Fruit fly (Drosophila melanogaster): ENCODE data around the gene asl.
A peak's percentile ranks its signal among the peaks of the same experiment; 100 is the strongest.

dm6 chr3R:5600361-5601043 is 5.8 kb downstream of the asl start:
- TF ChIP-seq br (GFP tag; optimal IDR thresholded peaks at IDR 0.05): peak; percentile 28
- no peak for TF ChIP-seq tai (GFP tag; optimal IDR thresholded peaks at IDR 0.05)
- TF ChIP-seq Abd-B (GFP tag; optimal IDR thresholded peaks at IDR 0.05): no peak
- peak; percentile 10 to 71 for TF ChIP-seq foxo (GFP tag; optimal IDR thresholded peaks at IDR 0.05)
- no peak for TF ChIP-seq Hr78 (GFP tag; optimal IDR thresholded peaks at IDR 0.05)
- TF ChIP-seq Sp1 (GFP tag; optimal IDR thresholded peaks at IDR 0.05): peak; percentile 35
- TF ChIP-seq dmrt93B (GFP tag; optimal IDR thresholded peaks at IDR 0.05): no peak
- TF ChIP-seq sv (GFP tag; optimal IDR thresholded peaks at IDR 0.05): no peak
- no peak for TF ChIP-seq pan (optimal IDR thresholded peaks at IDR 0.05)
- no peak for TF ChIP-seq dsf (GFP tag; optimal IDR thresholded peaks at IDR 0.05; ENCODE audit: borderline replicate concordance)
- no peak for TF ChIP-seq sage (GFP tag; optimal IDR thresholded peaks at IDR 0.05)
- TF ChIP-seq CG9705 (GFP tag; optimal IDR thresholded peaks at IDR 0.05): no peak
- TF ChIP-seq Vsx2 (GFP tag; optimal IDR thresholded peaks at IDR 0.05; ENCODE audit: partially characterized antibody): no peak
